Worm (Caenorhabditis elegans) whole organism, young adult: ENCODE measurements around the gene C06A1.3.
A peak's percentile ranks its signal among the peaks of the same experiment; 100 is the strongest.

Experiments
- B0019.2 ChIP-seq: fragments of 200-800 bp; sonication (Bioruptor generic); conservative IDR thresholded peaks from 2 replicates; pipeline ENCODE4 v1.3.6; 2022; ENCODE audit warnings: missing genetic modification reagents, missing genetic modification characterization, missing compliant biosample characterization
- C06A6.2 ChIP-seq: fragments of 200-800 bp; sonication (Bioruptor generic); conservative IDR thresholded peaks from 2 replicates; pipeline ENCODE4 v1.3.6; 2022; ENCODE audit warnings: missing genetic modification characterization, missing compliant biosample characterization
- C17E4.6 ChIP-seq: fragments of 200-800 bp; sonication (Bioruptor generic); IDR thresholded peaks from 2 replicates; pipeline ENCODE4 v1.3.6; 2022; ENCODE audit warnings: missing genetic modification reagents, missing genetic modification characterization, missing compliant biosample characterization
- D2030.7 ChIP-seq: fragments of 200-800 bp; sonication (Bioruptor generic); IDR thresholded peaks from 2 replicates; pipeline ENCODE4 v1.3.6; 2022; ENCODE audit warnings: missing genetic modification reagents, missing genetic modification characterization, missing compliant biosample characterization
- F37B4.10 ChIP-seq: fragments of 200-800 bp; sonication (Bioruptor generic); IDR thresholded peaks from 2 replicates; pipeline ENCODE4 v1.3.6; 2022; ENCODE audit warnings: missing genetic modification characterization, missing compliant biosample characterization
- F39B2.1 ChIP-seq: fragments of 200-800 bp; sonication (Bioruptor generic); IDR thresholded peaks from 2 replicates; pipeline ENCODE4 v1.3.6; 2022; ENCODE audit warnings: missing genetic modification reagents, missing genetic modification characterization, missing compliant biosample characterization
- F55B11.4 ChIP-seq: sonication (generic microtip); optimal IDR thresholded peaks from 2 replicates; lab custom pipeline; 2016; ENCODE audit warnings: missing compliant biosample characterization, missing genetic modification characterization, borderline replicate concordance; ENCODE audit not compliant: insufficient read depth
- Y53G8AR.9 ChIP-seq: fragments of 200-800 bp; sonication (Bioruptor generic); conservative IDR thresholded peaks from 2 replicates; pipeline ENCODE4 v1.3.6; 2022; ENCODE audit warnings: missing genetic modification reagents, missing genetic modification characterization, missing compliant biosample characterization
- Y56A3A.18 ChIP-seq: fragments of 200-800 bp; sonication (Bioruptor generic); IDR thresholded peaks from 2 replicates; pipeline ENCODE4 v1.3.6; 2022; ENCODE audit warnings: missing genetic modification reagents, missing genetic modification characterization, missing compliant biosample characterization
- Y67H2A.10 ChIP-seq: fragments of 200-800 bp; sonication (Bioruptor generic); conservative IDR thresholded peaks from 2 replicates; pipeline ENCODE4 v1.3.6; 2022; ENCODE audit warnings: missing genetic modification reagents, missing genetic modification characterization, missing compliant biosample characterization
- Y95B8A.8 ChIP-seq: fragments of 200-800 bp; sonication (Bioruptor generic); IDR thresholded peaks from 2 replicates; pipeline ENCODE4 v1.3.6; 2022; ENCODE audit warnings: missing genetic modification reagents, missing genetic modification characterization, missing compliant biosample characterization
- akir-1 ChIP-seq: fragments of 200-800 bp; sonication (Bioruptor generic); optimal IDR thresholded peaks from 2 replicates; lab custom pipeline; 2018; ENCODE audit warnings: mild to moderate bottlenecking, missing genetic modification characterization, moderate library complexity, missing compliant biosample characterization
- aptf-2 ChIP-seq: fragments of 200-800 bp; sonication (Bioruptor generic); conservative IDR thresholded peaks from 2 replicates; pipeline ENCODE4 v1.3.6; 2022; ENCODE audit warnings: missing genetic modification reagents, missing genetic modification characterization, missing compliant biosample characterization
- atf-7 ChIP-seq: sonication (generic microtip); optimal IDR thresholded peaks from 2 replicates; lab custom pipeline; 2017; ENCODE audit warnings: mild to moderate bottlenecking, missing genetic modification characterization, missing compliant biosample characterization
- attf-5 ChIP-seq: fragments of 200-800 bp; sonication (Bioruptor generic); optimal IDR thresholded peaks from 2 replicates; lab custom pipeline; 2018; ENCODE audit warnings: mild to moderate bottlenecking, missing genetic modification characterization, missing compliant biosample characterization
- bed-2 ChIP-seq: fragments of 200-800 bp; sonication (Bioruptor generic); IDR thresholded peaks from 2 replicates; pipeline ENCODE4 v1.3.6; 2022; ENCODE audit warnings: missing genetic modification reagents, missing genetic modification characterization, missing compliant biosample characterization
- cebp-1 ChIP-seq, 2 experiments: fragments of 200-800 bp in 1 of 2; sonication (Bioruptor generic) in 1 of 2; sonication (generic microtip) in 1 of 2; IDR thresholded peaks in 1 of 2; optimal IDR thresholded peaks in 1 of 2; 2 replicates each; pipeline versions ENCODE4 v1.3.6 to Lab custom; 2017 to 2022; ENCODE audit warnings: missing compliant biosample characterization in 2 of 2, missing genetic modification characterization in 2 of 2, mild to moderate bottlenecking in 1 of 2, missing genetic modification reagents in 1 of 2, moderate library complexity in 1 of 2
- die-1 ChIP-seq: sonication (generic microtip); optimal IDR thresholded peaks from 2 replicates; lab custom pipeline; 2016; ENCODE audit warnings: missing genotype, mild to moderate bottlenecking, missing genetic modification characterization, missing compliant biosample characterization
- dpl-1 ChIP-seq: fragments of 150-350 bp; optimal IDR thresholded peaks from 2 replicates; lab custom pipeline; 2014; ENCODE audit warnings: missing biosample characterization, missing genetic modification reagents, missing genetic modification characterization
- egl-18 ChIP-seq: fragments of 200-800 bp; sonication (Bioruptor generic); IDR thresholded peaks from 2 replicates; pipeline ENCODE4 v1.3.6; 2022; ENCODE audit warnings: missing genetic modification reagents, missing genetic modification characterization, missing compliant biosample characterization
- hlh-12 ChIP-seq: sonication (generic microtip); optimal IDR thresholded peaks from 2 replicates; lab custom pipeline; 2016; ENCODE audit warnings: missing genetic modification characterization, missing compliant biosample characterization
- hlh-26 ChIP-seq: fragments of 200-800 bp; sonication (Bioruptor generic); conservative IDR thresholded peaks from 2 replicates; pipeline ENCODE4 v1.3.6; 2022; ENCODE audit warnings: missing genetic modification reagents, missing genetic modification characterization, missing compliant biosample characterization
- hsf-1 ChIP-seq: fragments of 200-800 bp; sonication (Bioruptor generic); IDR thresholded peaks from 2 replicates; pipeline ENCODE4 v1.3.6; 2022; ENCODE audit warnings: missing genetic modification reagents, missing genetic modification characterization, missing compliant biosample characterization
- let-526 ChIP-seq: fragments of 200-800 bp; sonication (Bioruptor generic); IDR thresholded peaks from 2 replicates; pipeline ENCODE4 v1.3.6; 2022; ENCODE audit warnings: missing genetic modification reagents, missing genetic modification characterization, missing compliant biosample characterization
- let-607 ChIP-seq, 2 experiments: fragments of 200-800 bp in 1 of 2; sonication (Bioruptor generic) in 1 of 2; sonication (generic microtip) in 1 of 2; optimal IDR thresholded peaks; 2 replicates each; lab custom pipeline; 2016 to 2018; ENCODE audit warnings: mild to moderate bottlenecking in 2 of 2, missing compliant biosample characterization in 2 of 2, missing genetic modification characterization in 2 of 2, moderate library complexity in 2 of 2, missing genotype in 1 of 2
- lin-26 ChIP-seq: fragments of 200-800 bp; sonication (Bioruptor generic); IDR thresholded peaks from 2 replicates; pipeline ENCODE4 v1.3.6; 2022; ENCODE audit warnings: missing genetic modification reagents, missing genetic modification characterization, missing compliant biosample characterization
- lir-1 ChIP-seq: fragments of 200-800 bp; sonication (Bioruptor generic); conservative IDR thresholded peaks from 2 replicates; pipeline ENCODE4 v1.3.6; 2022; ENCODE audit warnings: missing genetic modification reagents, missing genetic modification characterization, missing compliant biosample characterization
- lsy-27 ChIP-seq: sonication (generic microtip); optimal IDR thresholded peaks from 2 replicates; lab custom pipeline; 2017; ENCODE audit warnings: missing genetic modification characterization, mild to moderate bottlenecking, missing compliant biosample characterization, antibody characterized with exemption, missing genotype, borderline replicate concordance; ENCODE audit not compliant: insufficient read depth
- madf-3 ChIP-seq: fragments of 200-800 bp; sonication (Bioruptor generic); IDR thresholded peaks from 2 replicates; pipeline ENCODE4 v1.3.6; 2022; ENCODE audit warnings: missing genetic modification reagents, missing genetic modification characterization, missing compliant biosample characterization
- madf-8 ChIP-seq: fragments of 200-800 bp; sonication (Bioruptor generic); conservative IDR thresholded peaks from 2 replicates; pipeline ENCODE4 v1.3.6; 2022; ENCODE audit warnings: missing genetic modification reagents, missing genetic modification characterization, missing compliant biosample characterization
- mcd-1 ChIP-seq: fragments of 200-800 bp; sonication (Bioruptor generic); IDR thresholded peaks from 2 replicates; pipeline ENCODE4 v1.3.6; 2022; ENCODE audit warnings: missing genetic modification reagents, missing genetic modification characterization, missing compliant biosample characterization
- mel-28 ChIP-seq: sonication (generic microtip); optimal IDR thresholded peaks from 2 replicates; lab custom pipeline; 2016; ENCODE audit warnings: borderline replicate concordance, mild to moderate bottlenecking, missing genetic modification characterization, missing compliant biosample characterization
- nfya-2 ChIP-seq: fragments of 200-800 bp; sonication (Bioruptor generic); IDR thresholded peaks from 2 replicates; pipeline ENCODE4 v1.3.6; 2022; ENCODE audit warnings: missing genetic modification reagents, missing genetic modification characterization, missing compliant biosample characterization
- nhr-90 ChIP-seq: sonication (generic microtip); optimal IDR thresholded peaks from 2 replicates; lab custom pipeline; 2016; ENCODE audit warnings: missing genotype, mild to moderate bottlenecking, missing genetic modification characterization, missing compliant biosample characterization
- pbrm-1 ChIP-seq: fragments of 200-800 bp; sonication (Bioruptor generic); IDR thresholded peaks from 2 replicates; pipeline ENCODE4 v1.3.6; 2022; ENCODE audit warnings: missing genetic modification reagents, missing genetic modification characterization, missing compliant biosample characterization
- rcor-1 ChIP-seq: fragments of 200-800 bp; sonication (Bioruptor generic); IDR thresholded peaks from 2 replicates; pipeline ENCODE4 v1.3.6; 2022; ENCODE audit warnings: missing genetic modification reagents, missing genetic modification characterization, missing compliant biosample characterization
- rpc-1 ChIP-seq, 2 experiments: fragments of 150-350 bp in 1 of 2; sonication (generic microtip) in 1 of 2; optimal IDR thresholded peaks; 2 replicates each; lab custom pipeline; 2014 to 2018; ENCODE audit warnings: missing biosample characterization in 1 of 2, missing genetic modification characterization in 1 of 2, missing genetic modification reagents in 1 of 2, missing genotype in 1 of 2
- snpc-1.3 ChIP-seq: sonication (generic microtip); optimal IDR thresholded peaks from 2 replicates; lab custom pipeline; 2017; ENCODE audit warnings: missing genetic modification characterization, mild to moderate bottlenecking, missing compliant biosample characterization, antibody characterized with exemption, moderate library complexity, missing genotype, missing genetic modification reagents; ENCODE audit not compliant: insufficient read depth
- somi-1 ChIP-seq: fragments of 200-800 bp; sonication (Bioruptor generic); optimal IDR thresholded peaks from 2 replicates; lab custom pipeline; 2018; ENCODE audit warnings: mild to moderate bottlenecking, missing genetic modification characterization, missing compliant biosample characterization
- sptf-2 ChIP-seq: fragments of 200-800 bp; sonication (Bioruptor generic); optimal IDR thresholded peaks from 2 replicates; lab custom pipeline; 2018; ENCODE audit warnings: mild to moderate bottlenecking, missing genetic modification characterization, missing compliant biosample characterization
- tbx-9 ChIP-seq: sonication (generic microtip); optimal IDR thresholded peaks from 2 replicates; lab custom pipeline; 2016; ENCODE audit warnings: borderline replicate concordance, missing genetic modification characterization, inconsistent platforms, missing compliant biosample characterization
- zim-3 ChIP-seq: sonication (generic microtip); optimal IDR thresholded peaks from 2 replicates; lab custom pipeline; 2017; ENCODE audit warnings: mild to moderate bottlenecking, missing genetic modification characterization, moderate library complexity, missing compliant biosample characterization
- ztf-26 ChIP-seq: sonication (generic microtip); optimal IDR thresholded peaks from 2 replicates; lab custom pipeline; 2017; ENCODE audit warnings: missing genetic modification characterization, missing compliant biosample characterization
- ztf-3 ChIP-seq: fragments of 200-800 bp; sonication (Bioruptor generic); optimal IDR thresholded peaks from 2 replicates; lab custom pipeline; 2018; ENCODE audit warnings: mild to moderate bottlenecking, missing genetic modification characterization, missing compliant biosample characterization

Gene C06A1.3

DNA sequence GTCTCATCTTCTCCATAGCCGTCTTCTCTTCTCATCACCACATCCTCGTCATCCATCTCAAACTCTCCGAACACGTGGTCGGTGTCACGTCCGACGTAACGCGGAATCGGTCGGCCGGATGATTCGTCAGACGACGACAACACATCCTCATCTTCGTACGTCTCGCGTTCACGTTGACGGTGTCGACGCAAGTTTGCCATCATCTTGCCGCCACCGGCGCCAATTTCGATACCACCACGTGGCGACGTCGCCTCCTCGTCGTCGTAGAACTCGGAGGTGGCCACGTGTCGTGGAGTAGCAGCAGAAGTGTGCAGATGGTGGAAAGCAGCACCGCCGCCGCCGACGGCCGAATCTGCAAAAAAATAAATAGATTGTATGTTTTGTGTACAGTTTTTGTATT, 24.8 kb upstream of the C06A1.3 start (continued):
- TF ChIP-seq snpc-1.3 (tag; lab: Kevin White, UChicago) (no peak), F39B2.1 (peak; percentile 6; the same call in 1 of the 2 replicates), Y67H2A.10 (no peak; the same call in 1 of the 2 replicates), lir-1 (no peak; the same call in 1 of the 2 replicates), let-526 (GFP tag; lab: Robert Waterston, UW) (0 out of 2 replicates have a peak, but pooled peaks have one; percentile 52), lin-26 (no peak; the same call in 1 of the 2 replicates), D2030.7 (no peak), hsf-1 (no peak), tbx-9 (tag; lab: Kevin White, UChicago) (no peak), C06A6.2 (GFP tag; lab: Robert Waterston, UW) (peak; percentile 64), madf-8 (GFP tag; lab: Robert Waterston, UW) (no peak), die-1 (tag; lab: Kevin White, UChicago) (no peak), akir-1 (no peak), zim-3 (tag; lab: Kevin White, UChicago) (peak; percentile 40), mel-28 (tag; lab: Kevin White, UChicago) (no peak), pbrm-1 (GFP tag; lab: Robert Waterston, UW) (peak; percentile 42; the same call in 1 of the 2 replicates), bed-2 (no peak), cebp-1 (GFP tag; IDR thresholded peaks at IDR 0.05; lab: Robert Waterston, UW) (no peak), cebp-1 (tag; optimal IDR thresholded peaks at IDR 0.05; lab: Kevin White, UChicago) (peak; percentile 41), attf-5 (GFP tag; lab: Kevin White, UChicago) (peak; percentile 30), dpl-1 (GFP tag; lab: Kevin White, UChicago) (no peak), B0019.2 (GFP tag; lab: Robert Waterston, UW) (no peak), F55B11.4 (tag; lab: Kevin White, UChicago) (no peak), C17E4.6 (GFP tag; lab: Robert Waterston, UW) (peak; percentile 6; the same call in 1 of the 2 replicates), hlh-26 (GFP tag; lab: Robert Waterston, UW) (no peak), hlh-12 (tag; lab: Kevin White, UChicago) (no peak), ztf-26 (peak; percentile 80), madf-3 (GFP tag; lab: Robert Waterston, UW) (no peak)
- TF ChIP-seq, all 124 proteins: peak for 38

DNA sequence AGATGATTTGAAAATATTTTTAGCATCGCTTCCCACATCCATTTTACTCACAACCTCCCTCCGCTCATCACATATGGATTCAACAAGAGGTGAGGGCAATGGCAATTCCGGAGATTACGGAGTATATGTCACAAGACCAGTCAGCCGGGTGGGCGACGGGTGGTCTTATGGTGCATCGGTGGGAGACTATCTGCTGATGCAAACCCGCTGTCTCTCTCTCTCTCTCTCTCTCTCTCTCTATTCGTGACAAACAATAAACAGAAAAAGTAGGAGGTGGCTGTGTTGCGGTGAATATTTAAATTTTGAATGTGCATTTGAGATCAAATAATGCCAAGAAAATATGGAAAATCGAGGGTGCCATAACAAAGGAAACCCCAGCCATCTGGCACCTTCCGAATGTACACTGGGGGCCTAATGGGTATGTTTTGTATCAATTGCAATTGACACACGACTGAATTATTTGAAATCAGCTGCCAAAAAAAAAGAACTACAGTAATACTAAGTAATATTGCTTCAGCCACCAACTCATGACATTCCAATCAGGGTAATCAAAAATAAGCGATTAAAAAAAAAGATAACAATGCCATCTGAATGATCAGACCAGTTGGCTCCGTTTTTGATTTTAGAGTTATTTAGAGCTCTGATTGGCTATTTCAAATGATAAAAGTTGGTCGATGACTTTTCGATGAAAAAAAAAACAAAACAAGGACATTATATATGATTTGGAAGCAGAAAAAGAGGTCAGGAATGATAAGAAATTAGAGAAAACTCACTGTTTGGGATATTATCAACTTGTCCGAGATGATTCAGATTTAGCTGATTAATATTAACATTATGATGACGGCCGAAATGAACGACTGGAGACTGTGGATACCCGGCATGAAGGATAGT, 24.0 kb upstream of the C06A1.3 start:
- TF ChIP-seq Y67H2A.10 (no peak), sptf-2 (GFP tag; lab: Kevin White, UChicago) (no peak), nfya-2 (GFP tag; lab: Robert Waterston, UW) (no peak), rpc-1 (optimal IDR thresholded peaks at IDR 0.05; lab: Kevin White, UChicago) (no peak), rpc-1 (tag; optimal IDR thresholded peaks at IDR 0.05; lab: Kevin White, UChicago) (no peak), lsy-27 (no peak), mcd-1 (GFP tag; lab: Robert Waterston, UW) (no peak; the same call in 1 of the 2 replicates), Y53G8AR.9 (GFP tag; lab: Robert Waterston, UW) (0 out of 2 replicates have a peak, but pooled peaks have one; percentile 7), F37B4.10 (GFP tag; lab: Robert Waterston, UW) (no peak), rcor-1 (GFP tag; lab: Robert Waterston, UW) (no peak), somi-1 (GFP tag; lab: Kevin White, UChicago) (no peak), let-607 (tag; optimal IDR thresholded peaks at IDR 0.05; lab: Kevin White, UChicago) (no peak), lin-26 (no peak), ztf-3 (GFP tag; lab: Kevin White, UChicago) (no peak), egl-18 (no peak), Y56A3A.18 (GFP tag; lab: Robert Waterston, UW) (0 out of 2 replicates have a peak, but pooled peaks have one; percentile 6), atf-7 (no peak), Y95B8A.8 (GFP tag; lab: Robert Waterston, UW) (0 out of 2 replicates have a peak, but pooled peaks have one; percentile 8), nhr-90 (tag; lab: Kevin White, UChicago) (no peak), aptf-2 (GFP tag; lab: Robert Waterston, UW) (no peak)
